Worm (Caenorhabditis elegans) whole organism, mixed stage, embryonic: ENCODE data around the gene bcc-1.

Source experiments
- M03D4.4 ChIP-seq: sonication (generic microtip); optimal IDR thresholded peaks from 2 replicates; lab custom pipeline; 2017; ENCODE audit warnings: mild to moderate bottlenecking, missing genetic modification characterization, missing compliant biosample characterization
- bed-3 ChIP-seq: fragments of 200-800 bp; sonication (Bioruptor generic); optimal IDR thresholded peaks from 3 replicates; lab custom pipeline; 2018; ENCODE audit warnings: mild to moderate bottlenecking, missing genetic modification characterization, moderate library complexity, missing compliant biosample characterization
- blmp-1 ChIP-seq: fragments of 150-350 bp; optimal IDR thresholded peaks from 2 replicates; lab custom pipeline; 2014; ENCODE audit warnings: missing biosample characterization, missing genetic modification characterization
- ceh-43 ChIP-seq: fragments of 200-800 bp; sonication (Bioruptor generic); optimal IDR thresholded peaks from 2 replicates; lab custom pipeline; 2018; ENCODE audit warnings: mild to moderate bottlenecking, missing genetic modification characterization, moderate library complexity, missing compliant biosample characterization
- ceh-83 ChIP-seq: fragments of 200-800 bp; sonication (Bioruptor generic); optimal IDR thresholded peaks from 2 replicates; lab custom pipeline; 2018; ENCODE audit warnings: mild to moderate bottlenecking, missing genetic modification characterization, missing compliant biosample characterization
- ces-1 ChIP-seq: fragments of 150-350 bp; optimal IDR thresholded peaks from 2 replicates; lab custom pipeline; 2014; ENCODE audit warnings: missing biosample characterization, missing genetic modification reagents, missing genetic modification characterization
- cnd-1 ChIP-seq: fragments of 200-800 bp; sonication (Bioruptor generic); optimal IDR thresholded peaks from 2 replicates; lab custom pipeline; 2018; ENCODE audit warnings: mild to moderate bottlenecking, missing genetic modification characterization, missing compliant biosample characterization
- drap-1 ChIP-seq: fragments of 200-800 bp; sonication (Bioruptor generic); optimal IDR thresholded peaks from 3 replicates; lab custom pipeline; 2018; ENCODE audit warnings: mild to moderate bottlenecking, missing genetic modification characterization, missing compliant biosample characterization
- elt-1 ChIP-seq: sonication (generic microtip); optimal IDR thresholded peaks from 2 replicates; lab custom pipeline; 2017; ENCODE audit warnings: missing genetic modification characterization, mild to moderate bottlenecking, missing compliant biosample characterization, antibody characterized with exemption, moderate library complexity, borderline replicate concordance; ENCODE audit not compliant: insufficient read depth
- elt-3 ChIP-seq: fragments of 150-350 bp; optimal IDR thresholded peaks from 2 replicates; lab custom pipeline; 2014; ENCODE audit warnings: missing biosample characterization, missing genetic modification characterization
- flh-1 ChIP-seq: fragments of 200-800 bp; sonication (Bioruptor generic); optimal IDR thresholded peaks from 2 replicates; lab custom pipeline; 2018; ENCODE audit warnings: mild to moderate bottlenecking, missing genetic modification characterization, moderate library complexity, missing compliant biosample characterization
- ham-2 ChIP-seq: fragments of 200-800 bp; sonication (Bioruptor generic); optimal IDR thresholded peaks from 2 replicates; lab custom pipeline; 2018; ENCODE audit warnings: mild to moderate bottlenecking, missing genetic modification characterization, missing compliant biosample characterization
- hlh-1 ChIP-seq: fragments of 150-350 bp; optimal IDR thresholded peaks from 2 replicates; lab custom pipeline; 2014; ENCODE audit warnings: missing biosample characterization, missing genetic modification reagents, missing genetic modification characterization
- lin-13 ChIP-seq: fragments of 150-350 bp; optimal IDR thresholded peaks from 2 replicates; lab custom pipeline; 2014; ENCODE audit warnings: missing biosample characterization, missing genetic modification characterization
- lin-32 ChIP-seq: fragments of 200-800 bp; sonication (Bioruptor generic); optimal IDR thresholded peaks from 2 replicates; lab custom pipeline; 2018; ENCODE audit warnings: mild to moderate bottlenecking, missing genetic modification characterization, missing compliant biosample characterization
- lsy-2 ChIP-seq: fragments of 150-350 bp; optimal IDR thresholded peaks from 2 replicates; lab custom pipeline; 2014; ENCODE audit warnings: missing biosample characterization, missing genetic modification characterization
- mab-5 ChIP-seq: fragments of 150-350 bp; optimal IDR thresholded peaks from 2 replicates; lab custom pipeline; 2014; ENCODE audit warnings: missing biosample characterization, missing genetic modification characterization
- mep-1 ChIP-seq: fragments of 150-350 bp; optimal IDR thresholded peaks from 2 replicates; lab custom pipeline; 2017; ENCODE audit warnings: missing biosample characterization, missing genetic modification reagents, missing genetic modification characterization, inconsistent platforms
- mls-2 ChIP-seq: sonication (generic microtip); optimal IDR thresholded peaks from 2 replicates; lab custom pipeline; 2016; ENCODE audit warnings: mild to moderate bottlenecking, missing genetic modification characterization, moderate library complexity, missing compliant biosample characterization
- nhr-12 ChIP-seq: fragments of 150-350 bp; optimal IDR thresholded peaks from 2 replicates; lab custom pipeline; 2014; ENCODE audit warnings: missing biosample characterization, missing genetic modification characterization
- nhr-2 ChIP-seq: fragments of 150-350 bp; optimal IDR thresholded peaks from 2 replicates; lab custom pipeline; 2014; ENCODE audit warnings: missing biosample characterization, missing genetic modification characterization
- nhr-237 ChIP-seq: fragments of 150-350 bp; optimal IDR thresholded peaks from 2 replicates; lab custom pipeline; 2014; ENCODE audit warnings: missing biosample characterization, missing genetic modification characterization
- nhr-76 ChIP-seq: sonication (generic microtip); optimal IDR thresholded peaks from 2 replicates; lab custom pipeline; 2017; ENCODE audit warnings: missing biosample characterization, missing genetic modification characterization
- pha-4 ChIP-seq: fragments of 150-350 bp; optimal IDR thresholded peaks from 2 replicates; lab custom pipeline; 2018; ENCODE audit warnings: missing biosample characterization, missing genetic modification reagents, missing genetic modification characterization
- sem-2 ChIP-seq: fragments of 200-800 bp; sonication (Bioruptor generic); optimal IDR thresholded peaks from 2 replicates; lab custom pipeline; 2018; ENCODE audit warnings: mild to moderate bottlenecking, missing genetic modification characterization, missing compliant biosample characterization
- snpc-4 ChIP-seq: fragments of 150-350 bp; optimal IDR thresholded peaks from 2 replicates; lab custom pipeline; 2014; ENCODE audit warnings: missing biosample characterization, missing genetic modification characterization
- sptf-1 ChIP-seq: sonication (generic microtip); optimal IDR thresholded peaks from 2 replicates; lab custom pipeline; 2017; ENCODE audit warnings: mild to moderate bottlenecking, missing genetic modification characterization, moderate library complexity, missing compliant biosample characterization
- tbx-8 ChIP-seq: fragments of 200-800 bp; sonication (Bioruptor generic); optimal IDR thresholded peaks from 2 replicates; lab custom pipeline; 2018; ENCODE audit warnings: mild to moderate bottlenecking, missing genetic modification characterization, moderate library complexity, missing compliant biosample characterization
- unc-120 ChIP-seq: sonication (generic microtip); optimal IDR thresholded peaks from 2 replicates; lab custom pipeline; 2017; ENCODE audit warnings: missing genetic modification characterization, missing compliant biosample characterization; ENCODE audit not compliant: poor library complexity, severe bottlenecking
- unc-39 ChIP-seq: fragments of 150-350 bp; optimal IDR thresholded peaks from 2 replicates; lab custom pipeline; 2014; ENCODE audit warnings: missing biosample characterization, missing genetic modification characterization
- unc-62 ChIP-seq: fragments of 150-350 bp; optimal IDR thresholded peaks from 2 replicates; lab custom pipeline; 2014; ENCODE audit warnings: missing biosample characterization, missing genetic modification reagents, missing genetic modification characterization
- zip-8 ChIP-seq: fragments of 150-350 bp; optimal IDR thresholded peaks from 2 replicates; lab custom pipeline; 2014; ENCODE audit warnings: missing biosample characterization, missing genetic modification characterization
- ztf-11 ChIP-seq: fragments of 150-350 bp; optimal IDR thresholded peaks from 2 replicates; lab custom pipeline; 2014; ENCODE audit warnings: missing biosample characterization, missing genetic modification characterization

bcc-1 gene

DNA sequence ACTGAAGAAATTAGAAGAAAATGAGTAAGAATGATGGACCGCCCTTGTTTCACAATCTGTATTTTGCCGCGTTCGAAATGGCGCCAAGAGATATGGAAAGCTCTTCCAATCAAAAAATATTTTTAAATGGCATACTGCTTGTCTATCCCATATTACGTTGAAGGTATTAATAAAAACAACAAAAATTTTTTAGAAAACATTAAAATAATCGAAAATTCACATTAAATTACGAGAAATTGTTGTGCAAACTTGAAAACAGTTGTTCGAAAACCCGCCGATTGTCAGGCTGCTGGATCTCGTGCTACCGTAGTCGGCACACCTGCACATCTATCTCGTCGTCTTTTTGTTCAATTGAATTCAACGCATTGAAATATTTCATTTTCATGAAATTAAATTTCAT, 8.7 kb downstream of the bcc-1 start, which contains the start of gene klc-1:
TSS of gene klc-1 (plus strand) at position 127 of the 400 bp plus-strand sequence.
- TF ChIP-seq hlh-1 (tag; lab: Kevin White, UChicago) (no peak), nhr-2 (tag; lab: Kevin White, UChicago) (no peak), flh-1 (GFP tag; lab: Kevin White, UChicago) (no peak), elt-1 (tag; lab: Kevin White, UChicago) (no peak), lsy-2 (tag; lab: Kevin White, UChicago) (peak; percentile 62)

DNA sequence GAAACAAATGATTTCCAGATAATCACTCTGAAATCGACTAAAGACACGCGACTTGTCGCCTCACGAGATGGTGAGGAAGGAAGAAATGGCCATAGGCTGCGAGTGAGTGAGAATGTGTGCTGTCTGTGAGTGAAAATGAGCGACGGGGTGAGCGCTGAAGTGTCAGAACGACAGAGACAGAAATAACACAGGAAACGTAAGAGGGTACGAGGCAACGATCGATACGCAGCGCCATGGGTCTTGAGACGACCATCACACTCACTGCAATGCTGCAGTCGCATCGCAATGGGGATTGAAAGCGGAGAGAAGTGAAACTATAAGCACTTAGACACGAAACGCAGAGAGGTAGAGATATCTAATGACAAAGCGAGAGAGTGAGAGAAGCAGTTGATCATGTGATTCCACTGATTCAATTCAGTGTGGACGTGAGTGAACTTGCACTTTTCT, 9.5 kb downstream of the bcc-1 start:
- TF ChIP-seq unc-39 (tag; lab: Kevin White, UChicago) (no peak), pha-4 (tag; lab: Kevin White, UChicago) (peak; percentile 83), nhr-2 (tag; lab: Kevin White, UChicago) (no peak), flh-1 (GFP tag; lab: Kevin White, UChicago) (no peak), drap-1 (peak; percentile 72), mls-2 (tag; lab: Kevin White, UChicago) (peak; percentile 60), snpc-4 (tag; lab: Kevin White, UChicago) (no peak), lin-13 (tag; lab: Kevin White, UChicago) (peak; percentile 37), M03D4.4 (tag; lab: Kevin White, UChicago) (peak; percentile 32), elt-3 (tag; lab: Kevin White, UChicago) (peak; percentile 13), nhr-237 (tag; lab: Kevin White, UChicago) (peak; percentile 88), cnd-1 (tag; lab: Kevin White, UChicago) (peak; percentile 5), hlh-1 (tag; lab: Kevin White, UChicago) (peak; percentile 46), ceh-83 (no peak), sem-2 (GFP tag; lab: Kevin White, UChicago) (no peak), ztf-11 (tag; lab: Kevin White, UChicago) (peak; percentile 69), nhr-76 (tag; lab: Kevin White, UChicago) (no peak), mep-1 (tag; lab: Kevin White, UChicago) (peak; percentile 82), blmp-1 (tag; lab: Kevin White, UChicago) (peak; percentile 54), unc-120 (peak; percentile 67), lin-32 (GFP tag; lab: Kevin White, UChicago) (no peak), nhr-12 (no peak), sptf-1 (peak; percentile 56), ceh-43 (no peak), ham-2 (GFP tag; lab: Kevin White, UChicago) (peak; percentile 85), unc-62 (GFP tag; lab: Kevin White, UChicago) (peak; percentile 90), lsy-2 (tag; lab: Kevin White, UChicago) (peak; percentile 81), elt-1 (tag; lab: Kevin White, UChicago) (no peak), ces-1 (peak; percentile 95)

DNA sequence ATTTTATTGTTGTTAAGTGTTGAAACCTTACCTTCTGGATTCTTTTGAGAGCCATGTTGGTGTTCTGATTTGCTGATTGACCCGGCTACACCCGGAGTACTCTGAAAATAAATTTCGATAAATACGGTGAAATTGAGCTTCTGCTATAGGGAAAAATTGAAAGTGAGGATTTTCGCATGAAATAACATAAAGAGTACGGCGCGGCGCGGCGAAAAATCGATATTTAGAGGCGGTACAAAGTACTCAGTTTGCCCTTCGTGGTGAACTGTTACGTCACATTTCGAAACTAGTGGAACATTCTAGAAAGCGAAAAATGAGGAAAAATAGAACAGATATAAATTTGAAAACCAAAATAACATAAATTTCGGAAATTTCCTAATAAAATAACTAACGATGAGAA, 10.2 kb downstream of the bcc-1 start, which contains the start of gene let-70:
TSS of gene let-70 (minus strand) at position 101 of the 400 bp plus-strand sequence.
- TF ChIP-seq sem-2 (GFP tag; lab: Kevin White, UChicago) (no peak), unc-120 (no peak), mep-1 (tag; lab: Kevin White, UChicago) (no peak), blmp-1 (tag; lab: Kevin White, UChicago) (no peak), ceh-83 (no peak), M03D4.4 (tag; lab: Kevin White, UChicago) (no peak), zip-8 (tag; lab: Kevin White, UChicago) (peak; percentile 14), mab-5 (tag; lab: Kevin White, UChicago) (no peak)

DNA sequence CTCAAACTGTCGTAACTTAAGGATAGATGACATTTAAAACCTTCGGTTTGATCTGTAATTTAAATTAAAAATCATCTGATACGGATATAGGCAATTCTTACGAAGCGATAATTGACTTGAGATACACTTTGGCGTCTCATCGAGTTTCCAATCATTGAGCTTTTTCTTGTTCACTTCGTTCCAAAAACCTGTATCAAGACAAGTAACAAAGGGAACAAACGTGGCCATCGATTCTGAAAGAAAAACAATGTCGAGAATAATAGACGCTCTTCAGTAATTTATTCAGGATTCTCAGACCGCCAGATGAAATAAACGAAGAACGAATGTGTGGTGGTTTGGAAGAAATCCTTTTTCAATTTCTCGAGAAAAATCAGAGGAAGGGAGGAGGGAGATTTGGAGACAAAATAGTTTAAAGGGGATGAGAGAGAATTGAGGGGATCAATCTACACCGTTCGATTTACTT, 11.5 kb downstream of the bcc-1 start, which contains the start of gene atg-7:
TSS of gene atg-7 (minus strand) at position 233 of the 463 bp plus-strand sequence.
- TF ChIP-seq sptf-1 = no peak
- TF ChIP-seq bed-3 = no peak
- TF ChIP-seq tbx-8 (GFP tag; lab: Kevin White, UChicago) = no peak
- TF ChIP-seq flh-1 (GFP tag; lab: Kevin White, UChicago) = no peak
- TF ChIP-seq sem-2 (GFP tag; lab: Kevin White, UChicago) = no peak
- TF ChIP-seq ces-1 = peak; percentile 14
- no peak for TF ChIP-seq unc-62 (GFP tag; lab: Kevin White, UChicago)
